Worm (Caenorhabditis elegans) whole organism, mixed stage, embryonic: ENCODE measurements around the gene F54D12.7.

Experiments used
- blmp-1 ChIP-seq: fragments of 150-350 bp; optimal IDR thresholded peaks from 2 replicates; lab custom pipeline; 2014; ENCODE audit warnings: missing biosample characterization, missing genetic modification characterization
- lsy-2 ChIP-seq: fragments of 150-350 bp; optimal IDR thresholded peaks from 2 replicates; lab custom pipeline; 2014; ENCODE audit warnings: missing biosample characterization, missing genetic modification characterization
- nhr-28 ChIP-seq: fragments of 150-350 bp; optimal IDR thresholded peaks from 2 replicates; lab custom pipeline; 2014; ENCODE audit warnings: missing biosample characterization, missing genetic modification characterization
- snpc-4 ChIP-seq: fragments of 150-350 bp; optimal IDR thresholded peaks from 2 replicates; lab custom pipeline; 2014; ENCODE audit warnings: missing biosample characterization, missing genetic modification characterization
- unc-62 ChIP-seq: fragments of 150-350 bp; optimal IDR thresholded peaks from 2 replicates; lab custom pipeline; 2014; ENCODE audit warnings: missing biosample characterization, missing genetic modification reagents, missing genetic modification characterization

ce11 chrII:1374486-1374885, 10.7 kb downstream of the F54D12.7 start:
- no peak for TF ChIP-seq lsy-2 (tag; lab: Kevin White, UChicago)
- no peak for TF ChIP-seq nhr-28 (tag; lab: Kevin White, UChicago)
- TF ChIP-seq snpc-4 (tag; lab: Kevin White, UChicago): no peak
- TF ChIP-seq blmp-1: no peak
- TF ChIP-seq unc-62: no peak
